Fruit fly (Drosophila melanogaster): Measurements from ENCODE around the gene CG5435.

DNA sequence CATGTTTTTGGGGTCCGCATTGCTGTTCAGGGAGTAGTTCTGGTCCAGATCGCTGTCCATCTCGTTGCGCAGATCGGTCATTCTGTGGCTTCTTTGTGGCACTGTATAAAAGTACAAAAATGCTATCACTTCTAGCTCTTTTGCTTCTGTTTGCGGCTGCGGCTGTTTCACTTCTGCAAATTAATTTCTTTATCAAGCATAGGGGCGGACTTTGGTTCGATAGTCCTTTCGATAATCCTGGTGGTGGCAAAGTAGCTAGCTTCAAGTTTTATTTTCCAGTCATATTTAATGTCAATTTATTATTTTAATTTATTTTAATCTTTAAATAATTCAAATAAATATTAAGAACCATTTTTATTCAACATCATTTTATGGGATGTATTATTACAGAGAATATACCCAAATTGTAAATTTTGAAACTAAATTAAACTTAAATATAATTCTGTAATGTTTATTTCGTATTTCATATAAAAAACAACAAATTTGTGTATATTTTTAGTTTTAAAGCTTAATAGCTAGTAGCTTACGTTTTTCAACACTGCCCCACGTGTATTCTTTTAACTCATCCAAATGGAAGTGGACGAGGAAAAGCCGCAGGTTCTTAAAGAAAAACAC lies 3.1 kb downstream of the CG5435 start, which contains the start of the genes CG5446 and Trm1:
- TF ChIP-seq D1 (tag; optimal IDR thresholded peaks at IDR 0.05), result no peak
- peak; percentile 44 for TF ChIP-seq Pif1A (GFP tag; optimal IDR thresholded peaks at IDR 0.05)
- no peak for TF ChIP-seq CG13204 (GFP tag; optimal IDR thresholded peaks at IDR 0.05)
- peak; percentile 66 for TF ChIP-seq CG15710 (tag; optimal IDR thresholded peaks at IDR 0.05)
- no peak for TF ChIP-seq fd96Ca (GFP tag; IDR thresholded peaks at IDR 0.05)
- no peak for TF ChIP-seq CG12605 (GFP tag; IDR thresholded peaks at IDR 0.05)
- peak; percentile 46 for TF ChIP-seq Pif1B (GFP tag; optimal IDR thresholded peaks at IDR 0.05)
- peak; percentile 75 for TF ChIP-seq CG8159 (tag; optimal IDR thresholded peaks at IDR 0.05)
- no peak for TF ChIP-seq CG4496 (GFP tag; IDR thresholded peaks at IDR 0.05)
